Fruit fly (Drosophila melanogaster): Measurements from ENCODE around the gene Octbeta1R.

Gene Octbeta1R

DNA sequence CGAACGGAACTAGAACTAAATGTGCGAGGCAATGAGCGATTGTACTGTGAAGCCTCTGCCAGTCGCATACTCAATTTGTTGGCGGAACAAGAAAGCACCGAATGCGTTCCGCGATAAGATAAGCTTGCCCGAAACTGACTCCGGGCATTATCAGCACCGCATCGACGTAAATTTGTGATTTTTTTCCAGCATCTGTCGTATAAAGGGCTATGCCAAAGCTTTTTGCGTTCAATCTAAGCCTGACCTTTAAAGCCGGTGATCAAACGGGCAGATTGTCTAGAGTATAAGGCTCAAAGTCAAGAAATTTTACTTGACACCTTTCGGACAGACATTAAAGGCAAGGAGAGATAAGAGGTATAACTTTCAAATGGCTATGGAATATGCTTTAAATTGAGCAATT, 49.0 kb downstream of the Octbeta1R start:
- TF ChIP-seq Sin3A (optimal IDR thresholded peaks at IDR 0.05) (no peak), h (optimal IDR thresholded peaks at IDR 0.05) (no peak)

DNA sequence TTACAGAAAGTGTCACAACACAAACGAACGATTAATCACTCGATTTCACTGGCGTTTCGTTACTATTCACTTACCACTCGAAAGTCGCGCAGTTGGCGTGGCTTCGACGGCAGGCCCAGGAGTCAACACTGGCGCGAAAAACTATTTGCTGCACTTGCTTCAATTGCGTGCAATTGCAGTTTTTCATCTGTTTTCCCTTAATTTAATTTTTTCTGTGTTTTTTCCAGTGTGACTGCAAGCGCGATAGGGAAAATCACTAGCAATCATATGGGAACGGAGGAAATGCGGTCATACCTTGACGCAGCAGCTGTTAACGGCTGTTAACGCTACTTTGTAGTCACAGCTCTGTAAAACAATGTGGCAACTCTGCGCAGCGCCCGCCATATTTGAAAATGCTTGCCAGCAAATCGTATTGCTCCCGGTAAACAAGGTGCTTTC, 50.6 kb downstream of the Octbeta1R start, which contains the start of gene AdipoR:
Gene AdipoR, minus strand, starts transcription at position 262 of the 438 bp plus-strand sequence.
- TF ChIP-seq psq (optimal IDR thresholded peaks at IDR 0.05) (no peak), Sin3A (optimal IDR thresholded peaks at IDR 0.05) (no peak), h (optimal IDR thresholded peaks at IDR 0.05) (no peak), ttk (optimal IDR thresholded peaks at IDR 0.05) (no peak), insv (optimal IDR thresholded peaks at IDR 0.05) (no peak)

DNA sequence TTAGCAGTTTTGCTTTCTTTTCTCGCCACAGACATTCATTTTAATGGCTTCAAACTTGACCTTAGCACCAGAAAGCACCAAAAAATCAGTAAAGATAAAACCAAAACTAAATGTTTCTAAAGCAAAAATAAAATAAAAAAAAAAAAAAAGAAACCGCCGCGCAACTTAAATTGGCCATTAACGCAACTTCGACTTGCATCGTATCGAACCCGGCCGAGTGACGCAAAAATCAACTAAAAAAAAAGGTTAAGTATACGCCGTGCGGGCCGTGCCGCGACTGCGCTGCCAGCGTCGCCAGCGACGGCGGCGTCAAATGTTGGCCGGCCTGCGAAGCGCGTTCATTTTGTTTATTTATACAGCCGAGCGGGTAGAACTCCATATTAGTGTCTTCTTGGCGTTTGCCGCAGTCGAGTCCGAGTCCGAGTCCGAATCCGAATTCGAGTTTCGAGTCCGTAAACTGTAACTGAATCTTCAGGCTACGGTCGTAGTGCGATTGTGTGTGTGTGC, 53.3 kb downstream of the Octbeta1R start, which contains the start of gene bond:
Gene bond, plus strand, starts transcription at position 375 of the 507 bp plus-strand sequence.
- no peak for TF ChIP-seq Sin3A (optimal IDR thresholded peaks at IDR 0.05)
- TF ChIP-seq h (optimal IDR thresholded peaks at IDR 0.05), result no peak
- TF ChIP-seq psq (optimal IDR thresholded peaks at IDR 0.05), result no peak
- TF ChIP-seq ttk (optimal IDR thresholded peaks at IDR 0.05), result no peak
- TF ChIP-seq insv (optimal IDR thresholded peaks at IDR 0.05), result no peak
- no peak for TF ChIP-seq Myc (optimal IDR thresholded peaks at IDR 0.05)

DNA sequence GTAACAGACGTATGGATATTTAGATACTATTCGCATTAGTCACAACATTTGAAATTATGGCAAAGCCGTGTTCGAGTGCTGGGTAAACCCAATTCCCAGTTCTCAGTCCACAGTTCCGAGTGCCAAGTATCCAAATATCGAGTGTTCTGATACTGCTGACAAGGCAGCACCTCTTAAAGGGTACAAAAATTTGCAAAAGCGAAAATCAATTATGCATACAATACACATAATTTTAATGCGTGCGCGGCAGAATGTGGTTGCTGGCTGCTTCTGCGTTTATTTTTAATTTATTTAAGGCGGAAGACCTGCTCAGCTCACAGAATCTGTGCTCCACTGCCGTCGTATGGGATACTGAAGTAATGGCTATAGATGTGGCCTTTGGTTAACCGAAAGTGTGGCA, 55.7 kb downstream of the Octbeta1R start:
- TF ChIP-seq Sin3A (optimal IDR thresholded peaks at IDR 0.05), result no peak
- no peak for TF ChIP-seq Myc (optimal IDR thresholded peaks at IDR 0.05)
- no peak for TF ChIP-seq psq (optimal IDR thresholded peaks at IDR 0.05)
- TF ChIP-seq ttk (optimal IDR thresholded peaks at IDR 0.05), result no peak

DNA sequence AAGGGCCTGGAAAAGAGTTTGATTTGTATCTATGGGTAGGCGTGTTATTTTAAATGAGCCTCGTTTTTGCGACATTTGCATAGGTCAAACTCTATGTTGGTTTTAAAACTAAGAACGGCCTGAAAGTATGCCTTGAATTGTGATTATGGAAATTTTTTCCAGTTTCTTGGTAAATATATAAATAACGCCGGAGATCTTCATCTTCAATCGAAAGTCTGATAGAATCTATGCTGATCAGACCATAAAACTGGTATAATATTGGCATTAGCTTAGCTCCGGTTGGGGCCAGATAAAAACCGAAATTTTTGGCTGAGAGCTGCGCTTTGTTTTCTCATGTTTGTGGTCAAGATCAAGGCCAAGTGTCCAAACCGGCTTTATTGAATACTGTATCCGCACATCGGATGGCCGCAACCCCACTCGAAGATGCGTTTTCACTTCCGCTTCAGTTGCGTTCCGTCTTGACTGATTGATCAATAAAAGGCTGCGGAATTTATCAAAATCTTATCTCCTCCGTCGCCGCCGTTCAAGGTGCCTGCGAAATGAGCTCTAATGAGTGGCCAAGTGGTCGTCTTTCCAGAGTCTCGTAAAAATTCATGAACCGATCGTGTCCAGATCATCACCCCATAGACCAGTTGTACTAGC, 60.2 kb downstream of the Octbeta1R start:
- TF ChIP-seq psq (optimal IDR thresholded peaks at IDR 0.05), result no peak
- no peak for TF ChIP-seq Myc (optimal IDR thresholded peaks at IDR 0.05)
- no peak for TF ChIP-seq insv (optimal IDR thresholded peaks at IDR 0.05)
- no peak for TF ChIP-seq Sin3A (optimal IDR thresholded peaks at IDR 0.05)
- no peak for TF ChIP-seq ttk (optimal IDR thresholded peaks at IDR 0.05)
- TF ChIP-seq h (optimal IDR thresholded peaks at IDR 0.05), result no peak

DNA sequence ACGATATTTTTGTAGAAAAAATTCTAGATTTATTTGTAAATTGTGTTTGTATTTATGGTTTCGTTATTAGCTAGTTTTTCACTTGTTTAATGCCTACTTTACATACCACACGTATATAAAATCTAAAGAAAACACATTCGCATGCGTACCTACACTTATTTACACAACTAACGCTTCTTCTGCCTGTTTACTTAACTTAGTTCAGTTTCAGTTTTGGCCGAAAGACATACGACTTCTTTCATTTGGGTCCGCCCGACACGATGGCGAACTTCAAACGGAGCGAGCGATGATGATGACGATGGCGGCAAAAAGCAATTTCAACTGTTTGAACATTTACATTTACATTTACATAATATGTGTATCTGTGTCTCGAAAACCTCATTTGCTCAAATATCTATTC, 61.4 kb downstream of the Octbeta1R start:
- no peak for TF ChIP-seq ttk (optimal IDR thresholded peaks at IDR 0.05)
- no peak for TF ChIP-seq Myc (optimal IDR thresholded peaks at IDR 0.05)
- no peak for TF ChIP-seq psq (optimal IDR thresholded peaks at IDR 0.05)
- TF ChIP-seq h (optimal IDR thresholded peaks at IDR 0.05), result no peak
- no peak for TF ChIP-seq insv (optimal IDR thresholded peaks at IDR 0.05)
- no peak for TF ChIP-seq Sin3A (optimal IDR thresholded peaks at IDR 0.05)

DNA sequence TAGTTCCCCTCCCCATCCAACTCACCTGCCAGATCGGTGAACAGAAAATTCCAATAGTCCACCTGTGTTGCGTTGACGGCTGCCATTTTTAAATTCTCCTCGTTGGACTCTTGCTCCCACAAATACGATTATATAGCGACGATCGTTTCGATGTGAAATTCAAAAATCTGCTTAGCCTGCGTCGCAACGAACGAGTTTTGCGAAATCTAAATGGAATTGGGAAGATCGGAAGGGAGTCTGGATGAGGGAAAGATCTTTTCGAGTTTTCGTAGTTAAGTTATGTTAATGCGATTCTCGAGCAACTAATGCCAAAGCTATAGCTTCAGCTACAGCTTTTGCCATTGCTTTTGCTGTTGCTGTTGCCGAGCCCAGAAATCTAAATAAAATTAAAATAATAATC, 63.2 kb downstream of the Octbeta1R start:
- TF ChIP-seq h (optimal IDR thresholded peaks at IDR 0.05) (no peak), insv (optimal IDR thresholded peaks at IDR 0.05) (no peak), Myc (optimal IDR thresholded peaks at IDR 0.05) (no peak), psq (optimal IDR thresholded peaks at IDR 0.05) (no peak), ttk (optimal IDR thresholded peaks at IDR 0.05) (no peak), Sin3A (optimal IDR thresholded peaks at IDR 0.05) (no peak)

DNA sequence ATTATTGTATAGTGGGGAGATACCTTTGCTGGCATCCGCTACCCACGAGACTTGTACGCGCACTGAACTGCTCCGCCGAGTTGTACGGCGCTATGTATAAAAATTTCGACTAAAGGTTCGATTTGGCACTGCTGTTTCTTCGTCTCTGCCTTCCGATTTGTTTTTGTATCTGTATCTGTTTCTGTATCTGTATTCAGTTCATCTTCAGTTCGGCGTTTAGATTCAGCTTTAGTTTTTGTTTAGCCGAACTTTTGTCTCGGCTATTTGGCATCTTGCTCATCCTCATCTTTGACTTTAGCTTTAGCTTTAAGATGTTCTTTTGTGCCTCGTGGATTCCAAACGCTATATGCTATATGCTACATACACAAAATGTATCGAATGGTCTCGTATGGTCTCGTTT, 65.5 kb downstream of the Octbeta1R start, which contains the start of gene sit:
Gene sit, minus strand, starts transcription at position 71 of the 400 bp plus-strand sequence.
- TF ChIP-seq ttk (optimal IDR thresholded peaks at IDR 0.05) (no peak), Myc (optimal IDR thresholded peaks at IDR 0.05) (no peak), h (optimal IDR thresholded peaks at IDR 0.05) (no peak), insv (optimal IDR thresholded peaks at IDR 0.05) (no peak), Sin3A (optimal IDR thresholded peaks at IDR 0.05) (no peak), psq (optimal IDR thresholded peaks at IDR 0.05) (no peak)

DNA sequence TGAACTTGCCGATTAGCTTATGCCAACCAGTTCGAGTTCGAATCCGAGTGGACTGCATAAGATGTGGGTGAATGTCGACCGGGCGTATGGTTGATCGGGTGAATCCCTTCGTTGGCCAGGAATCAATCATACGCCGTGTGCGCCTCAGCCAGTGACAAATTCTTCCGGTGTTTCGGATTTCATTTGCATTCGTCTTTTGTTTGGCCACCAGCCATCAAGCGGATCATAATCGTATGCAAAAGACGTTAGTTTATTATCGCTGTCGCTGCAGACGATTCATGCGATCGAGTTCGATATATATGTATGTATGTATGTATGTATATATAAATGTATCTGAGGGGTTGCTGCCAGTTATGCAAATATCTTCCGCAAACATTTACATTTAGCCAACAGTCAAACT, 67.1 kb downstream of the Octbeta1R start:
- TF ChIP-seq psq (optimal IDR thresholded peaks at IDR 0.05) (no peak), Myc (optimal IDR thresholded peaks at IDR 0.05) (no peak), h (optimal IDR thresholded peaks at IDR 0.05) (no peak)

DNA sequence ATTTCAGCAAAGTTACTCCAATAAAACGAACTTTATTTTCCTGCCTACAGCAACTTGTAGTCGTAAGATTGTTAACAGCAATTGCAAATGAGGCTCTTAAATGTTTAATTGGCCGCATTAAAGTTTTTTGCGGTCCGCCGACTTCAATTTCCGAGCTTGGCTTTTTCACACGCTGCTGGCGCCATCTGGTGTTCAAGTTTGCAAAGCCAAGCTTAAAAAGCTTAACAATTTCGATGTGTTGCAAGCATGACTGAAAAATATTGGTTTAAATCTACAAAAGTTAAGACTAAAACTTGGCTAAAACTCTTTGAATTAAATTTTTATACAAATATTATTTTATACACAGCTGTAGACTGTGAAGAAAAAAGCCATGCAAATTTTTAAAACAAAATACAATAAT, 67.7 kb downstream of the Octbeta1R start:
- TF ChIP-seq psq (optimal IDR thresholded peaks at IDR 0.05), result no peak
- no peak for TF ChIP-seq ttk (optimal IDR thresholded peaks at IDR 0.05)

DNA sequence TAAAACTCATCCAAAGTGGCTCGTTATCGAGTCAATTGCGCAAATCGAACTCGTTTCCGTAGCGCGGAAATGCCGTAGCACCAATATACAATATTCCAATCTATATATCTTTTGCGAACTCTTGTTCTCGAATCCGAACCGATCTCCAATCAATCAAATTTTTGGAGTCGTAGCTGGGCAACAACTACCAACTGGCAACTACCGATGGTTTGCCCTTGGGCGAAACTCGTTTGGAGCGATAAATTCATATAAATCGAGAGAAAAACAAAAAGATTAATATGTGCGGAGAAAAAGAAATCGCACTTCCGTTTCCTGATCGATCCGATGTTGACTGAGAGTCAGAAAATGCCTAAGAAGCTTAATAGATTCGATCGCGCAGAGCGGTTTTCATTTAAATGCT, 68.7 kb downstream of the Octbeta1R start:
- TF ChIP-seq ttk (optimal IDR thresholded peaks at IDR 0.05), result no peak
- TF ChIP-seq Myc (optimal IDR thresholded peaks at IDR 0.05), result no peak
- no peak for TF ChIP-seq Sin3A (optimal IDR thresholded peaks at IDR 0.05)
- no peak for TF ChIP-seq h (optimal IDR thresholded peaks at IDR 0.05)
- TF ChIP-seq insv (optimal IDR thresholded peaks at IDR 0.05), result no peak
- TF ChIP-seq psq (optimal IDR thresholded peaks at IDR 0.05), result no peak

DNA sequence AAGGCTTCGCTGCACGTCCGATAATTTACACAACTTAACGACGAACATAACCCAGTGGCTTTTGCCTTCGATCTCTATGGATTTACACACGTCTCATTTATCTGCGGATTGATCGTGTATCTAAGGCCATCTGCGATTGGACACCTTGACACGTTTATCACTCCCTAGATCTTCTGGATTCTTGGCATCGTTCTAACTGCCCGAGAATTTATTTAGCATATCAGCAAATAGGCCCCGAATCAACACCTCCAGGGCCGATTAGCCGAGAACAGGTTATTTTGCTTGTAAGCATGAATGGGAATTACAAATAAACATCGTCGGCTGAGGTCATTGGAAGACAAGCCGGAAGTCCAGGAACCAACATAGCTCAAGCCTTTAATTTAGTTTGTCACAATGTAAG, 71.5 kb downstream of the Octbeta1R start:
- TF ChIP-seq Sin3A (optimal IDR thresholded peaks at IDR 0.05), result no peak
- no peak for TF ChIP-seq insv (optimal IDR thresholded peaks at IDR 0.05)
- TF ChIP-seq Myc (optimal IDR thresholded peaks at IDR 0.05), result no peak
